Fruit fly (Drosophila melanogaster) whole organism, adult: ENCODE measurements around the gene ash1.
A peak's percentile ranks its signal among the peaks of the same experiment; 100 is the strongest.

Experiments
- CG11617 ChIP-seq: fragments of 200-800 bp; sonication (Bioruptor generic); optimal IDR thresholded peaks from 2 replicates; lab custom pipeline; 2017; ENCODE audit warnings: mild to moderate bottlenecking, missing biosample characterization, missing genetic modification reagents, missing genetic modification characterization
- CG12768 ChIP-seq: fragments of 200-800 bp; sonication (Bioruptor generic); optimal IDR thresholded peaks from 2 replicates; lab custom pipeline; 2017; ENCODE audit warnings: missing biosample characterization, missing genetic modification characterization, mild to moderate bottlenecking, moderate library complexity, missing genetic modification reagents
- CG14711 ChIP-seq: fragments of 200-800 bp; sonication (Bioruptor generic); optimal IDR thresholded peaks from 2 replicates; lab custom pipeline; 2018; ENCODE audit warnings: missing biosample characterization, mild to moderate bottlenecking, missing genetic modification characterization, moderate library complexity
- CG1620 ChIP-seq: fragments of 200-800 bp; sonication (Bioruptor generic); optimal IDR thresholded peaks from 2 replicates; lab custom pipeline; 2016; ENCODE audit warnings: missing biosample characterization, missing genetic modification characterization
- CG33017 ChIP-seq: fragments of 200-800 bp; sonication (Bioruptor generic); optimal IDR thresholded peaks from 2 replicates; lab custom pipeline; 2018; ENCODE audit warnings: missing biosample characterization, mild to moderate bottlenecking, missing genetic modification characterization, moderate library complexity
- CG5204 ChIP-seq: fragments of 200-800 bp; sonication (Bioruptor generic); optimal IDR thresholded peaks from 2 replicates; lab custom pipeline; 2016; ENCODE audit warnings: missing biosample characterization, missing genetic modification characterization
- CG7045 ChIP-seq: fragments of 200-800 bp; sonication (Bioruptor generic); optimal IDR thresholded peaks from 2 replicates; lab custom pipeline; 2017; ENCODE audit warnings: missing biosample characterization, mild to moderate bottlenecking, missing genetic modification characterization
- CG7101 ChIP-seq: fragments of 200-800 bp; sonication (Bioruptor generic); optimal IDR thresholded peaks from 2 replicates; lab custom pipeline; 2018; ENCODE audit warnings: missing biosample characterization, mild to moderate bottlenecking, missing genetic modification characterization, moderate library complexity
- Crg-1 ChIP-seq: fragments of 200-800 bp; sonication (Bioruptor generic); optimal IDR thresholded peaks from 2 replicates; lab custom pipeline; 2016; ENCODE audit warnings: missing biosample characterization, missing genetic modification characterization
- Hr96 ChIP-seq: fragments of 200-800 bp; sonication (Bioruptor generic); optimal IDR thresholded peaks from 2 replicates; lab custom pipeline; 2016; ENCODE audit warnings: missing biosample characterization, missing genetic modification characterization
- Mnt ChIP-seq: fragments of 200-800 bp; sonication (Bioruptor generic); optimal IDR thresholded peaks from 2 replicates; lab custom pipeline; 2016; ENCODE audit warnings: missing biosample characterization, mild to moderate bottlenecking, missing genetic modification characterization
- bab1 ChIP-seq: fragments of 200-800 bp; sonication (Bioruptor generic); optimal IDR thresholded peaks from 3 replicates; lab custom pipeline; 2019; ENCODE audit warnings: missing biosample characterization, mild to moderate bottlenecking, missing genetic modification characterization, moderate library complexity
- cic ChIP-seq: fragments of 200-800 bp; sonication (Bioruptor generic); optimal IDR thresholded peaks from 2 replicates; lab custom pipeline; 2017; ENCODE audit warnings: missing biosample characterization, mild to moderate bottlenecking, missing genetic modification characterization, moderate library complexity
- cnc ChIP-seq, 2 experiments: fragments of >200 bp; optimal IDR thresholded peaks; 2 replicates each; lab custom pipeline; 2017
- kay ChIP-seq: fragments of 200-800 bp; sonication (Bioruptor generic); peaks from one replicate; lab custom pipeline; 2016; ENCODE audit warnings: missing biosample characterization, missing genetic modification characterization, borderline replicate concordance
- ovo ChIP-seq: fragments of 200-800 bp; sonication (Bioruptor generic); optimal IDR thresholded peaks from 2 replicates; lab custom pipeline; 2016; ENCODE audit warnings: missing biosample characterization, missing genetic modification characterization
- pad ChIP-seq: fragments of 200-800 bp; sonication (Bioruptor generic); optimal IDR thresholded peaks from 3 replicates; lab custom pipeline; 2017; ENCODE audit warnings: missing biosample characterization, missing genetic modification characterization, mild to moderate bottlenecking, moderate library complexity, missing genetic modification reagents
- tj ChIP-seq: fragments of 200-800 bp; sonication (Bioruptor generic); optimal IDR thresholded peaks from 3 replicates; lab custom pipeline; 2017; ENCODE audit warnings: missing biosample characterization, mild to moderate bottlenecking, missing genetic modification characterization, moderate library complexity
- toe ChIP-seq: fragments of 200-800 bp; sonication (Bioruptor generic); optimal IDR thresholded peaks from 2 replicates; lab custom pipeline; 2016; ENCODE audit warnings: missing biosample characterization, missing genetic modification characterization

The ash1 gene

dm6 chr3L:19580709-19581227 is 17.8 kb downstream of the ash1 start:
- no peak for TF ChIP-seq Hr96
- no peak for TF ChIP-seq CG11617
- no peak for TF ChIP-seq CG7101 (tag; lab: Kevin White, UChicago)
- no peak for TF ChIP-seq kay (GFP tag; lab: Kevin White, UChicago)
- TF ChIP-seq bab1 (GFP tag; lab: Kevin White, UChicago): no peak
- no peak for TF ChIP-seq CG33017

- TF ChIP-seq CG11617 (no peak), CG5204 (GFP tag; lab: Kevin White, UChicago) (no peak), ovo (GFP tag; lab: Kevin White, UChicago) (no peak), Mnt (GFP tag; lab: Kevin White, UChicago) (no peak), tj (GFP tag; lab: Kevin White, UChicago) (no peak), bab1 (GFP tag; lab: Kevin White, UChicago) (no peak), CG7101 (tag; lab: Kevin White, UChicago) (no peak)
These were observed 19.2 kb downstream of the ash1 start for dm6 chr3L:19579346-19579745.

dm6 chr3L:19575650-19576049 is 22.9 kb downstream of the ash1 start:
- TF ChIP-seq Hr96 (no peak), CG7101 (tag; lab: Kevin White, UChicago) (peak; percentile 35)

- TF ChIP-seq CG7045 (no peak), cnc (optimal IDR thresholded peaks at IDR 0.05; lab: Kevin White, UChicago) (no peak), CG7101 (tag; lab: Kevin White, UChicago) (no peak), Hr96 (no peak), CG14711 (tag; lab: Kevin White, UChicago) (no peak), cic (GFP tag; lab: Kevin White, UChicago) (no peak), CG1620 (no peak), pad (GFP tag; lab: Kevin White, UChicago) (no peak), toe (GFP tag; lab: Kevin White, UChicago) (no peak), Crg-1 (GFP tag; lab: Kevin White, UChicago) (no peak), Mnt (GFP tag; lab: Kevin White, UChicago) (no peak)
These were observed 24.1 kb downstream of the ash1 start for dm6 chr3L:19574452-19574851.

dm6 chr3L:19569407-19569806 is 29.1 kb downstream of the ash1 start:
- TF ChIP-seq bab1 (GFP tag; lab: Kevin White, UChicago): no peak
- TF ChIP-seq CG14711 (tag; lab: Kevin White, UChicago): no peak
- TF ChIP-seq CG1620: no peak
- TF ChIP-seq ovo (GFP tag; lab: Kevin White, UChicago): no peak
- TF ChIP-seq CG7045: no peak
- no peak for TF ChIP-seq kay (GFP tag; lab: Kevin White, UChicago)
- no peak for TF ChIP-seq tj (GFP tag; lab: Kevin White, UChicago)

- TF ChIP-seq toe (GFP tag; lab: Kevin White, UChicago) (no peak), CG12768 (no peak), CG11617 (no peak), cic (GFP tag; lab: Kevin White, UChicago) (no peak), cnc (optimal IDR thresholded peaks at IDR 0.05; lab: Kevin White, UChicago) (no peak), CG7101 (tag; lab: Kevin White, UChicago) (no peak), Mnt (GFP tag; lab: Kevin White, UChicago) (no peak), Hr96 (no peak)
These were observed 29.6 kb downstream of the ash1 start for dm6 chr3L:19568999-19569398.

- TF ChIP-seq CG12768: no peak
These were observed 32.4 kb downstream of the ash1 start for dm6 chr3L:19566127-19566526.

dm6 chr3L:19564905-19565700 is 33.5 kb downstream of the ash1 start:
- TF ChIP-seq tj (GFP tag; lab: Kevin White, UChicago) (no peak), CG5204 (GFP tag; lab: Kevin White, UChicago) (no peak), Crg-1 (GFP tag; lab: Kevin White, UChicago) (no peak), kay (GFP tag; lab: Kevin White, UChicago) (no peak), CG7045 (no peak), CG7101 (tag; lab: Kevin White, UChicago) (no peak), cnc (optimal IDR thresholded peaks at IDR 0.05; lab: Kevin White, UChicago) (no peak), CG14711 (tag; lab: Kevin White, UChicago) (no peak)
